Fruit fly (Drosophila melanogaster) whole organism, embryonic: ENCODE data around the gene Polr1B.

Source experiments
- CG12744 ChIP-seq: fragments of 200-800 bp; sonication (Bioruptor generic); optimal IDR thresholded peaks from 2 replicates; lab custom pipeline; 2016; ENCODE audit warnings: missing biosample characterization, missing genetic modification characterization
- CG17568 ChIP-seq: fragments of 200-800 bp; sonication (Bioruptor generic); optimal IDR thresholded peaks from 2 replicates; lab custom pipeline; 2018; ENCODE audit warnings: missing biosample characterization, mild to moderate bottlenecking, missing genetic modification characterization, moderate library complexity
- CG2678 ChIP-seq: fragments of 200-800 bp; sonication (Bioruptor generic); optimal IDR thresholded peaks from 3 replicates; lab custom pipeline; 2019; ENCODE audit warnings: missing biosample characterization, mild to moderate bottlenecking, missing genetic modification characterization, moderate library complexity
- CG4282 ChIP-seq: fragments of 200-800 bp; sonication (Bioruptor generic); optimal IDR thresholded peaks from 2 replicates; lab custom pipeline; 2016; ENCODE audit warnings: missing biosample characterization, missing genetic modification characterization
- CG8478 ChIP-seq: fragments of >200 bp; optimal IDR thresholded peaks from 2 replicates; lab custom pipeline; 2018
- HLH4C ChIP-seq: fragments of 200-800 bp; sonication (Bioruptor generic); IDR thresholded peaks from 3 replicates; pipeline ENCODE4 v1.3.6; 2022; ENCODE audit warnings: missing biosample characterization, missing genetic modification characterization; ENCODE audit not compliant: partially characterized antibody
- Hmx ChIP-seq: fragments of 200-800 bp; sonication (Bioruptor generic); optimal IDR thresholded peaks from 2 replicates; lab custom pipeline; 2016; ENCODE audit warnings: missing biosample characterization, missing genetic modification characterization
- Mes4 ChIP-seq: fragments of 200-800 bp; sonication (Bioruptor generic); optimal IDR thresholded peaks from 2 replicates; lab custom pipeline; 2016; ENCODE audit warnings: missing biosample characterization, missing genetic modification characterization
- Rx ChIP-seq: fragments of 200-800 bp; sonication (Bioruptor generic); IDR thresholded peaks from 2 replicates; pipeline ENCODE4 v1.3.6; 2022; ENCODE audit warnings: missing biosample characterization, missing genetic modification characterization
- lola ChIP-seq, 3 experiments: fragments of >200 bp in 2 of 3; fragments of 200-800 bp in 1 of 3; sonication (Bioruptor generic) in 1 of 3; optimal IDR thresholded peaks; 2 replicates each; lab custom pipeline; 2017 to 2019; ENCODE audit warnings: missing biosample characterization in 3 of 3, missing genetic modification characterization in 3 of 3, mild to moderate bottlenecking in 1 of 3, moderate library complexity in 1 of 3
- phol ChIP-seq: fragments of 200-800 bp; sonication (Bioruptor generic); optimal IDR thresholded peaks from 3 replicates; lab custom pipeline; 2018; ENCODE audit warnings: missing biosample characterization, mild to moderate bottlenecking, missing genetic modification characterization, moderate library complexity

dm6 chr2L:435311-435806 lies 31.3 kb downstream of the Polr1B start:
- TF ChIP-seq HLH4C (GFP tag; lab: Robert Waterston, UW): no peak
- TF ChIP-seq CG2678 (tag; lab: Kevin White, UChicago): peak; percentile 42
- TF ChIP-seq CG12744 (GFP tag; lab: Kevin White, UChicago): no peak
- TF ChIP-seq phol (tag; lab: Kevin White, UChicago): peak; percentile 24
- TF ChIP-seq CG4282 (GFP tag; lab: Kevin White, UChicago): no peak
- no peak for TF ChIP-seq Mes4 (GFP tag; lab: Kevin White, UChicago)
- TF ChIP-seq CG17568 (GFP tag; lab: Kevin White, UChicago): no peak
- no peak for TF ChIP-seq lola (GFP tag; optimal IDR thresholded peaks at IDR 0.05; lab: Kevin White, UChicago)
- no peak for TF ChIP-seq Rx (GFP tag; lab: Robert Waterston, UW)
- no peak for TF ChIP-seq Hmx (GFP tag; lab: Kevin White, UChicago)
- no peak for TF ChIP-seq CG8478 (lab: Kevin White, UChicago)
